Worm (Caenorhabditis elegans) whole organism, early embryonic: ENCODE results near the gene cpi-1.

ENCODE experiments used
- B0310.2 ChIP-seq: sonication (generic microtip); optimal IDR thresholded peaks from 2 replicates; lab custom pipeline; 2016; ENCODE audit warnings: mild to moderate bottlenecking, missing genetic modification characterization, missing compliant biosample characterization
- F13C5.2 ChIP-seq: sonication (generic microtip); optimal IDR thresholded peaks from 2 replicates; lab custom pipeline; 2017; ENCODE audit warnings: mild to moderate bottlenecking, missing genetic modification characterization, inconsistent platforms, missing compliant biosample characterization
- ama-1 ChIP-seq: fragments of 150-350 bp; optimal IDR thresholded peaks from 2 replicates; lab custom pipeline; 2014
- ceh-36 ChIP-seq: sonication (generic microtip); optimal IDR thresholded peaks from 2 replicates; lab custom pipeline; 2016; ENCODE audit warnings: missing genetic modification characterization, inconsistent platforms, missing compliant biosample characterization
- ets-7 ChIP-seq: sonication (generic microtip); optimal IDR thresholded peaks from 2 replicates; lab custom pipeline; 2016; ENCODE audit warnings: missing genotype, missing genetic modification characterization, missing compliant biosample characterization
- tra-4 ChIP-seq: sonication (generic microtip); optimal IDR thresholded peaks from 2 replicates; lab custom pipeline; 2017; ENCODE audit warnings: missing genetic modification characterization, missing compliant biosample characterization

- TF ChIP-seq ets-7 (no peak), ama-1 (lab: Kevin White, UChicago) (no peak), F13C5.2 (tag; lab: Kevin White, UChicago) (no peak), tra-4 (tag; lab: Kevin White, UChicago) (no peak), ceh-36 (tag; lab: Kevin White, UChicago) (no peak), B0310.2 (no peak)
These were observed 13.6 kb downstream of the cpi-1 start, which contains the start of gene ugt-19 for ce11 chrIV:6079925-6080324.
